Worm (Caenorhabditis elegans) whole organism, mixed stage, embryonic: ENCODE data around the gene F42A10.9.

Experiments used
- blmp-1 ChIP-seq: fragments of 150-350 bp; optimal IDR thresholded peaks from 2 replicates; lab custom pipeline; 2014; ENCODE audit warnings: missing biosample characterization, missing genetic modification characterization
- ceh-39 ChIP-seq: fragments of 150-350 bp; optimal IDR thresholded peaks from 2 replicates; lab custom pipeline; 2014; ENCODE audit warnings: missing biosample characterization, missing genetic modification characterization
- ceh-43 ChIP-seq: fragments of 200-800 bp; sonication (Bioruptor generic); optimal IDR thresholded peaks from 2 replicates; lab custom pipeline; 2018; ENCODE audit warnings: mild to moderate bottlenecking, missing genetic modification characterization, moderate library complexity, missing compliant biosample characterization
- ceh-83 ChIP-seq: fragments of 200-800 bp; sonication (Bioruptor generic); optimal IDR thresholded peaks from 2 replicates; lab custom pipeline; 2018; ENCODE audit warnings: mild to moderate bottlenecking, missing genetic modification characterization, missing compliant biosample characterization
- cnd-1 ChIP-seq: fragments of 200-800 bp; sonication (Bioruptor generic); optimal IDR thresholded peaks from 2 replicates; lab custom pipeline; 2018; ENCODE audit warnings: mild to moderate bottlenecking, missing genetic modification characterization, missing compliant biosample characterization
- drap-1 ChIP-seq: fragments of 200-800 bp; sonication (Bioruptor generic); optimal IDR thresholded peaks from 3 replicates; lab custom pipeline; 2018; ENCODE audit warnings: mild to moderate bottlenecking, missing genetic modification characterization, missing compliant biosample characterization
- elt-1 ChIP-seq: sonication (generic microtip); optimal IDR thresholded peaks from 2 replicates; lab custom pipeline; 2017; ENCODE audit warnings: missing genetic modification characterization, mild to moderate bottlenecking, missing compliant biosample characterization, antibody characterized with exemption, moderate library complexity, borderline replicate concordance; ENCODE audit not compliant: insufficient read depth
- elt-3 ChIP-seq: fragments of 150-350 bp; optimal IDR thresholded peaks from 2 replicates; lab custom pipeline; 2014; ENCODE audit warnings: missing biosample characterization, missing genetic modification characterization
- flh-1 ChIP-seq: fragments of 200-800 bp; sonication (Bioruptor generic); optimal IDR thresholded peaks from 2 replicates; lab custom pipeline; 2018; ENCODE audit warnings: mild to moderate bottlenecking, missing genetic modification characterization, moderate library complexity, missing compliant biosample characterization
- ham-2 ChIP-seq: fragments of 200-800 bp; sonication (Bioruptor generic); optimal IDR thresholded peaks from 2 replicates; lab custom pipeline; 2018; ENCODE audit warnings: mild to moderate bottlenecking, missing genetic modification characterization, missing compliant biosample characterization
- hlh-1 ChIP-seq: fragments of 150-350 bp; optimal IDR thresholded peaks from 2 replicates; lab custom pipeline; 2014; ENCODE audit warnings: missing biosample characterization, missing genetic modification reagents, missing genetic modification characterization
- lin-13 ChIP-seq: fragments of 150-350 bp; optimal IDR thresholded peaks from 2 replicates; lab custom pipeline; 2014; ENCODE audit warnings: missing biosample characterization, missing genetic modification characterization
- lin-32 ChIP-seq: fragments of 200-800 bp; sonication (Bioruptor generic); optimal IDR thresholded peaks from 2 replicates; lab custom pipeline; 2018; ENCODE audit warnings: mild to moderate bottlenecking, missing genetic modification characterization, missing compliant biosample characterization
- lsy-2 ChIP-seq: fragments of 150-350 bp; optimal IDR thresholded peaks from 2 replicates; lab custom pipeline; 2014; ENCODE audit warnings: missing biosample characterization, missing genetic modification characterization
- mab-5 ChIP-seq: fragments of 150-350 bp; optimal IDR thresholded peaks from 2 replicates; lab custom pipeline; 2014; ENCODE audit warnings: missing biosample characterization, missing genetic modification characterization
- mep-1 ChIP-seq: fragments of 150-350 bp; optimal IDR thresholded peaks from 2 replicates; lab custom pipeline; 2017; ENCODE audit warnings: missing biosample characterization, missing genetic modification reagents, missing genetic modification characterization, inconsistent platforms
- mls-2 ChIP-seq: sonication (generic microtip); optimal IDR thresholded peaks from 2 replicates; lab custom pipeline; 2016; ENCODE audit warnings: mild to moderate bottlenecking, missing genetic modification characterization, moderate library complexity, missing compliant biosample characterization
- nhr-12 ChIP-seq: fragments of 150-350 bp; optimal IDR thresholded peaks from 2 replicates; lab custom pipeline; 2014; ENCODE audit warnings: missing biosample characterization, missing genetic modification characterization
- nhr-2 ChIP-seq: fragments of 150-350 bp; optimal IDR thresholded peaks from 2 replicates; lab custom pipeline; 2014; ENCODE audit warnings: missing biosample characterization, missing genetic modification characterization
- nhr-237 ChIP-seq: fragments of 150-350 bp; optimal IDR thresholded peaks from 2 replicates; lab custom pipeline; 2014; ENCODE audit warnings: missing biosample characterization, missing genetic modification characterization
- nhr-28 ChIP-seq: fragments of 150-350 bp; optimal IDR thresholded peaks from 2 replicates; lab custom pipeline; 2014; ENCODE audit warnings: missing biosample characterization, missing genetic modification characterization
- nhr-76 ChIP-seq: sonication (generic microtip); optimal IDR thresholded peaks from 2 replicates; lab custom pipeline; 2017; ENCODE audit warnings: missing biosample characterization, missing genetic modification characterization
- pha-4 ChIP-seq: fragments of 150-350 bp; optimal IDR thresholded peaks from 2 replicates; lab custom pipeline; 2018; ENCODE audit warnings: missing biosample characterization, missing genetic modification reagents, missing genetic modification characterization
- sem-2 ChIP-seq: fragments of 200-800 bp; sonication (Bioruptor generic); optimal IDR thresholded peaks from 2 replicates; lab custom pipeline; 2018; ENCODE audit warnings: mild to moderate bottlenecking, missing genetic modification characterization, missing compliant biosample characterization
- snpc-4 ChIP-seq: fragments of 150-350 bp; optimal IDR thresholded peaks from 2 replicates; lab custom pipeline; 2014; ENCODE audit warnings: missing biosample characterization, missing genetic modification characterization
- sptf-1 ChIP-seq: sonication (generic microtip); optimal IDR thresholded peaks from 2 replicates; lab custom pipeline; 2017; ENCODE audit warnings: mild to moderate bottlenecking, missing genetic modification characterization, moderate library complexity, missing compliant biosample characterization
- tbx-8 ChIP-seq: fragments of 200-800 bp; sonication (Bioruptor generic); optimal IDR thresholded peaks from 2 replicates; lab custom pipeline; 2018; ENCODE audit warnings: mild to moderate bottlenecking, missing genetic modification characterization, moderate library complexity, missing compliant biosample characterization
- unc-120 ChIP-seq: sonication (generic microtip); optimal IDR thresholded peaks from 2 replicates; lab custom pipeline; 2017; ENCODE audit warnings: missing genetic modification characterization, missing compliant biosample characterization; ENCODE audit not compliant: poor library complexity, severe bottlenecking
- unc-39 ChIP-seq: fragments of 150-350 bp; optimal IDR thresholded peaks from 2 replicates; lab custom pipeline; 2014; ENCODE audit warnings: missing biosample characterization, missing genetic modification characterization
- unc-62 ChIP-seq: fragments of 150-350 bp; optimal IDR thresholded peaks from 2 replicates; lab custom pipeline; 2014; ENCODE audit warnings: missing biosample characterization, missing genetic modification reagents, missing genetic modification characterization
- zip-8 ChIP-seq: fragments of 150-350 bp; optimal IDR thresholded peaks from 2 replicates; lab custom pipeline; 2014; ENCODE audit warnings: missing biosample characterization, missing genetic modification characterization

The F42A10.9 gene

ce11 chrIII:6163381-6163780 is 992 bp upstream of the F42A10.9 start:
- no peak for TF ChIP-seq sem-2 (GFP tag; lab: Kevin White, UChicago)
- TF ChIP-seq sptf-1 (tag; lab: Kevin White, UChicago), result no peak
- no peak for TF ChIP-seq nhr-76 (tag; lab: Kevin White, UChicago)
- no peak for TF ChIP-seq elt-1
- TF ChIP-seq hlh-1, result no peak
- no peak for TF ChIP-seq elt-3 (tag; lab: Kevin White, UChicago)
- TF ChIP-seq mab-5 (tag; lab: Kevin White, UChicago), result no peak
- TF ChIP-seq ham-2 (GFP tag; lab: Kevin White, UChicago), result no peak
- TF ChIP-seq nhr-12 (tag; lab: Kevin White, UChicago), result no peak
- no peak for TF ChIP-seq unc-39 (tag; lab: Kevin White, UChicago)
- TF ChIP-seq lin-13 (tag; lab: Kevin White, UChicago), result no peak
- no peak for TF ChIP-seq ceh-83 (GFP tag; lab: Kevin White, UChicago)
- no peak for TF ChIP-seq unc-62
- TF ChIP-seq lin-32 (GFP tag; lab: Kevin White, UChicago), result no peak
- TF ChIP-seq ceh-39 (tag; lab: Kevin White, UChicago), result no peak
- no peak for TF ChIP-seq nhr-2 (tag; lab: Kevin White, UChicago)

- no peak for TF ChIP-seq unc-62
- TF ChIP-seq ceh-43 (GFP tag; lab: Kevin White, UChicago), result no peak
- no peak for TF ChIP-seq pha-4
- no peak for TF ChIP-seq hlh-1
Measured at ce11 chrIII:6165240-6165639, 867 bp downstream of the F42A10.9 start.

- no peak for TF ChIP-seq nhr-28 (tag; lab: Kevin White, UChicago)
- TF ChIP-seq flh-1 (GFP tag; lab: Kevin White, UChicago), result no peak
- no peak for TF ChIP-seq unc-39 (tag; lab: Kevin White, UChicago)
- TF ChIP-seq sem-2 (GFP tag; lab: Kevin White, UChicago), result no peak
- TF ChIP-seq mep-1 (tag; lab: Kevin White, UChicago), result no peak
- no peak for TF ChIP-seq pha-4
- TF ChIP-seq drap-1 (GFP tag; lab: Kevin White, UChicago), result no peak
- no peak for TF ChIP-seq mls-2 (tag; lab: Kevin White, UChicago)
- TF ChIP-seq blmp-1 (tag; lab: Kevin White, UChicago), result no peak
- TF ChIP-seq nhr-76 (tag; lab: Kevin White, UChicago), result no peak
- TF ChIP-seq unc-120 (tag; lab: Kevin White, UChicago), result no peak
- TF ChIP-seq lin-13 (tag; lab: Kevin White, UChicago), result no peak
- no peak for TF ChIP-seq nhr-237 (tag; lab: Kevin White, UChicago)
- TF ChIP-seq hlh-1, result no peak
- no peak for TF ChIP-seq snpc-4 (tag; lab: Kevin White, UChicago)
- no peak for TF ChIP-seq lin-32 (GFP tag; lab: Kevin White, UChicago)
- TF ChIP-seq ceh-83 (GFP tag; lab: Kevin White, UChicago), result no peak
Measured at ce11 chrIII:6166634-6167033, 2.3 kb downstream of the F42A10.9 start.

- no peak for TF ChIP-seq ham-2 (GFP tag; lab: Kevin White, UChicago)
- TF ChIP-seq tbx-8, result no peak
- TF ChIP-seq elt-3 (tag; lab: Kevin White, UChicago), result no peak
- no peak for TF ChIP-seq cnd-1 (tag; lab: Kevin White, UChicago)
- no peak for TF ChIP-seq lsy-2 (tag; lab: Kevin White, UChicago)
- TF ChIP-seq mep-1 (tag; lab: Kevin White, UChicago), result no peak
- TF ChIP-seq mab-5 (tag; lab: Kevin White, UChicago), result no peak
- no peak for TF ChIP-seq unc-39 (tag; lab: Kevin White, UChicago)
- no peak for TF ChIP-seq ceh-43 (GFP tag; lab: Kevin White, UChicago)
- no peak for TF ChIP-seq nhr-12 (tag; lab: Kevin White, UChicago)
- no peak for TF ChIP-seq mls-2 (tag; lab: Kevin White, UChicago)
- TF ChIP-seq drap-1 (GFP tag; lab: Kevin White, UChicago), result no peak
- no peak for TF ChIP-seq zip-8
- TF ChIP-seq flh-1 (GFP tag; lab: Kevin White, UChicago), result no peak
- TF ChIP-seq nhr-2 (tag; lab: Kevin White, UChicago), result no peak
- no peak for TF ChIP-seq elt-1
- no peak for TF ChIP-seq unc-120 (tag; lab: Kevin White, UChicago)
- no peak for TF ChIP-seq lin-13 (tag; lab: Kevin White, UChicago)
- no peak for TF ChIP-seq unc-62
- no peak for TF ChIP-seq nhr-76 (tag; lab: Kevin White, UChicago)
Measured at ce11 chrIII:6168497-6169227, 4.3 kb downstream of the F42A10.9 start, which contains the start of gene efk-1. efk-1 (minus strand) TSS chrIII:6168547.
